Worm (Caenorhabditis elegans): ENCODE results near the gene Y54G11A.3.
A peak's percentile ranks its signal among the peaks of the same experiment; 100 is the strongest.

Gene Y54G11A.3

DNA sequence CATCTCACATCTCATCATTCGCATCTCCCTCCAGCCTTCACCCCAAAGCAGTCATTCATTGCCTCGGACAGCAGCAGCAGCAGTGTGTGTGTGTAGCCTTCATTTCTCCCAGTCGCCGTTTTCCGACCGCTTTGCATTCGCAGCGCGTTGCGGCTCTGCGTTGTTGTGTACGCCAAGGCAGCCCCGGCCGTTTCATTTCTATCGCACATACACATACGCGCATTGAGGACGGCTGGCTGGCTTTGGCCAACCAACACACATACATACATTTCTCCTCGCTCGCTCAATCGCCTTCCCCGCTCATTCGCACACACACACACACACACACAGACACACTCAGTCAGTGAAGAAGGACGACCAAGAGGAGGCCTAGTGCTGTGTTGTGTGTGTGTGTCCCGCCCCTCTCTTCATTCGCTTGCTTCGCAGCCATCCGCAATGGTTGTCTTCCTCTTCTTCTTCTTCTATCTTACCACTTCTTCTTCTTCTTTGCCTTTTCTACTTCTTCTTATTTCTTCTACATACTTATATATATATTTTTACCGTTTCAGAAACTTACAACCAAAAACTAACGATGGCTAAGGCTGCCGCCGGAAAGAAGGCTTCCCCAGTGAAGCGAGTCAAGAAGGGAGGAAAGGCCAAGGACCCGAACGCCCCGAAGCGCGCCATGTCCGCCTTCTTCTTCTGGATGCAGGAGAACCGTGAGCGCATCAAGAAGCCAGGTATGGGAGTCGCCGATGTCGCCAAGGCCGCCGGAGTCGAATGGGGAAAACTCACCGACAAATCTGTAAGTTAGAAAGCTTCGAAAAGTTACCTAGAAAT is 26.1 kb upstream of the Y54G11A.3 start, which contains the start of gene hmg-1.1 (continued):
- TF ChIP-seq dpl-1 (GFP tag; optimal IDR thresholded peaks at IDR 0.05), result peak; percentile 74
- peak; percentile 53; the same call in 1 of the 2 replicates for TF ChIP-seq pha-4 (GFP tag; IDR thresholded peaks at IDR 0.05)
- peak; percentile 46 for TF ChIP-seq pha-4 (tag; optimal IDR thresholded peaks at IDR 0.05)
- no peak for TF ChIP-seq daf-12 (tag; optimal IDR thresholded peaks at IDR 0.05)
- no peak for TF ChIP-seq F26F4.8 (GFP tag; conservative IDR thresholded peaks at IDR 0.05)
- TF ChIP-seq zfp-2 (tag; optimal IDR thresholded peaks at IDR 0.05), result no peak
- TF ChIP-seq attf-4 (tag; optimal IDR thresholded peaks at IDR 0.05), result no peak
- peak; percentile 21 for TF ChIP-seq ztf-7 (tag; optimal IDR thresholded peaks at IDR 0.05)
- peak; percentile 89 for TF ChIP-seq rbr-2 (tag; optimal IDR thresholded peaks at IDR 0.05)
- no peak for TF ChIP-seq Y5F2A.4 (GFP tag; optimal IDR thresholded peaks at IDR 0.05)
- no peak for TF ChIP-seq nhr-76 (tag; optimal IDR thresholded peaks at IDR 0.05)
- no peak for TF ChIP-seq daf-19 (GFP tag; conservative IDR thresholded peaks at IDR 0.05)
- peak; percentile 99 for TF ChIP-seq aha-1 (tag)
- TF ChIP-seq daf-8 (GFP tag; IDR thresholded peaks at IDR 0.05), result no peak
- no peak for TF ChIP-seq egl-27 (tag; optimal IDR thresholded peaks at IDR 0.05)
- peak; percentile 63; the same call in 1 of the 2 replicates for TF ChIP-seq nhr-42 (GFP tag; IDR thresholded peaks at IDR 0.05)
- peak; percentile 71 for TF ChIP-seq dmd-6 (GFP tag; IDR thresholded peaks at IDR 0.05)
- TF ChIP-seq saeg-2 (GFP tag; IDR thresholded peaks at IDR 0.05), result no peak
- 0 out of 4 replicates have a peak, but pooled peaks of 1 of the 2 experiments have one; percentile 9 for TF ChIP-seq madf-5 (GFP tag; IDR thresholded peaks at IDR 0.05)
- TF ChIP-seq zip-11 (GFP tag; IDR thresholded peaks at IDR 0.05), result no peak
- TF ChIP-seq lin-29 (GFP tag; IDR thresholded peaks at IDR 0.05), result no peak
- peak; percentile 66 for TF ChIP-seq lin-1 (GFP tag; IDR thresholded peaks at IDR 0.05)

DNA sequence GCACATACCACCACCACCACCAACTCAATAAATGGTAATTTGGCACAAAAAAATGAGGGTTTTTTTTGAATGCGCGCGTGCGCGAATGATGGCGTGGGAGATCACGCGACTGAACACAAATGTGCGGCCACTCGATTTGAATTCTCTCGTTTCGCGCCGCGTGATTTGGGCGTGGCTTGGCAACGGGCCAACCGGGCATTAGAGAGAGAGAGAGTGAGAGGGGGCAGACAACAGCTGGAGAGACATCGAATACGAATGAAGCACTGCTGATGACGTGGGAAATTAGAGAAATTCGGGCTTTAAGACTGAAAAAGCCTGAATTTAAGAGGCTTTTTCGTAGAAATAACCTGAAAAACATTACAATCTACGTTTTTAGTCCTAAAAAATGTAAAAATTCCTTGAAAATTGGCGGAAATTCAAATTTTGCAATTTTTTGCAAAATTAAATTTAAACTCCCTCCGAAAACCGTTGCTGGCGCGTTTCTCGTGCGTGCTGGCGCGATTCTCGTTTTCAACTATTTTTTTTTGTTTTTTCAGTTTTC is 25.0 kb upstream of the Y54G11A.3 start:
- no peak for TF ChIP-seq pqm-1 (tag; optimal IDR thresholded peaks at IDR 0.05)
- TF ChIP-seq ztf-7 (tag; optimal IDR thresholded peaks at IDR 0.05), result no peak
- TF ChIP-seq mes-2 (tag; optimal IDR thresholded peaks at IDR 0.05; ENCODE audit: poor library complexity, severe bottlenecking), result peak; percentile 88
- 0 out of 2 replicates have a peak, but pooled peaks have one; percentile 49 for TF ChIP-seq snpc-1.2 (GFP tag; IDR thresholded peaks at IDR 0.05)
- no peak for TF ChIP-seq R02D3.7 (tag; optimal IDR thresholded peaks at IDR 0.05)
- peak; percentile 85 for TF ChIP-seq lin-38 (GFP tag; IDR thresholded peaks at IDR 0.05)
- peak; percentile 95 for TF ChIP-seq nhr-102 (tag; optimal IDR thresholded peaks at IDR 0.05)
- peak; percentile 85 for TF ChIP-seq nhr-28 (tag; optimal IDR thresholded peaks at IDR 0.05)
- TF ChIP-seq unc-39 (tag; optimal IDR thresholded peaks at IDR 0.05), result no peak
- peak; percentile 59 for TF ChIP-seq Y5F2A.4 (GFP tag; optimal IDR thresholded peaks at IDR 0.05)
- no peak for TF ChIP-seq F44E2.7 (GFP tag; IDR thresholded peaks at IDR 0.05)
- TF ChIP-seq ceh-82 (tag; optimal IDR thresholded peaks at IDR 0.05), result peak; percentile 26
- TF ChIP-seq attf-4 (tag; optimal IDR thresholded peaks at IDR 0.05), result no peak
- peak; percentile 93 for TF ChIP-seq dve-1 (tag; optimal IDR thresholded peaks at IDR 0.05; ENCODE audit: insufficient read depth)
- TF ChIP-seq D1046.2 (GFP tag; IDR thresholded peaks at IDR 0.05), result 0 out of 2 replicates have a peak, but pooled peaks have one; percentile 13
- no peak for TF ChIP-seq lin-39 (tag; optimal IDR thresholded peaks at IDR 0.05)
- TF ChIP-seq T26A8.4 (GFP tag; IDR thresholded peaks at IDR 0.05), result peak; percentile 93
- TF ChIP-seq daf-12 (tag; optimal IDR thresholded peaks at IDR 0.05), result no peak
- peak; percentile 96 for TF ChIP-seq mep-1 (tag; optimal IDR thresholded peaks at IDR 0.05)
- TF ChIP-seq sdz-12 (GFP tag; optimal IDR thresholded peaks at IDR 0.05), result peak; percentile 78
- TF ChIP-seq hlh-11 (tag; optimal IDR thresholded peaks at IDR 0.05), result peak; percentile 99
- no peak; the same call in 1 of the 2 replicates for TF ChIP-seq dmd-8 (GFP tag; IDR thresholded peaks at IDR 0.05)
- TF ChIP-seq F37D6.2 (tag; optimal IDR thresholded peaks at IDR 0.05), result peak; percentile 90
- TF ChIP-seq madf-5 (GFP tag; IDR thresholded peaks at IDR 0.05), result peak; percentile 27 to 48; a peak in 1 of 4 replicates
- TF ChIP-seq pha-4 (GFP tag; IDR thresholded peaks at IDR 0.05), result peak; percentile 91
- TF ChIP-seq pha-4 (tag; optimal IDR thresholded peaks at IDR 0.05), result peak; percentile 26
- peak in 1 of 2 experiments; percentile 99 for TF ChIP-seq unc-62 (GFP tag; optimal IDR thresholded peaks at IDR 0.05 in 1 of 2)
- peak; percentile 5 for TF ChIP-seq unc-62 (tag; optimal IDR thresholded peaks at IDR 0.05)
- no peak for TF ChIP-seq cey-2 (tag; optimal IDR thresholded peaks at IDR 0.05; ENCODE audit: borderline replicate concordance, insufficient read depth)
- no peak for TF ChIP-seq dmd-9 (GFP tag; IDR thresholded peaks at IDR 0.05)
- peak; percentile 80 for TF ChIP-seq gei-8 (GFP tag; optimal IDR thresholded peaks at IDR 0.05)
- peak; percentile 65 to 73 for TF ChIP-seq daf-16 (GFP tag; optimal IDR thresholded peaks at IDR 0.05)
- TF ChIP-seq daf-16 (tag; optimal IDR thresholded peaks at IDR 0.05), result peak; percentile 56
- peak; percentile 75 for TF ChIP-seq zfp-2 (tag; optimal IDR thresholded peaks at IDR 0.05)
